Fruit fly (Drosophila melanogaster) whole organism, adult: ENCODE results near the gene CG3071.

Experiments
- CG11617 ChIP-seq: fragments of 200-800 bp; sonication (Bioruptor generic); optimal IDR thresholded peaks from 2 replicates; lab custom pipeline; 2017; ENCODE audit warnings: mild to moderate bottlenecking, missing biosample characterization, missing genetic modification reagents, missing genetic modification characterization
- CG12768 ChIP-seq: fragments of 200-800 bp; sonication (Bioruptor generic); optimal IDR thresholded peaks from 2 replicates; lab custom pipeline; 2017; ENCODE audit warnings: missing biosample characterization, missing genetic modification characterization, mild to moderate bottlenecking, moderate library complexity, missing genetic modification reagents
- CG1620 ChIP-seq: fragments of 200-800 bp; sonication (Bioruptor generic); optimal IDR thresholded peaks from 2 replicates; lab custom pipeline; 2016; ENCODE audit warnings: missing biosample characterization, missing genetic modification characterization
- CG33017 ChIP-seq: fragments of 200-800 bp; sonication (Bioruptor generic); optimal IDR thresholded peaks from 2 replicates; lab custom pipeline; 2018; ENCODE audit warnings: missing biosample characterization, mild to moderate bottlenecking, missing genetic modification characterization, moderate library complexity
- CG7045 ChIP-seq: fragments of 200-800 bp; sonication (Bioruptor generic); optimal IDR thresholded peaks from 2 replicates; lab custom pipeline; 2017; ENCODE audit warnings: missing biosample characterization, mild to moderate bottlenecking, missing genetic modification characterization
- CG7101 ChIP-seq: fragments of 200-800 bp; sonication (Bioruptor generic); optimal IDR thresholded peaks from 2 replicates; lab custom pipeline; 2018; ENCODE audit warnings: missing biosample characterization, mild to moderate bottlenecking, missing genetic modification characterization, moderate library complexity
- Hr96 ChIP-seq: fragments of 200-800 bp; sonication (Bioruptor generic); optimal IDR thresholded peaks from 2 replicates; lab custom pipeline; 2016; ENCODE audit warnings: missing biosample characterization, missing genetic modification characterization
- bab1 ChIP-seq: fragments of 200-800 bp; sonication (Bioruptor generic); optimal IDR thresholded peaks from 3 replicates; lab custom pipeline; 2019; ENCODE audit warnings: missing biosample characterization, mild to moderate bottlenecking, missing genetic modification characterization, moderate library complexity
- kay ChIP-seq: fragments of 200-800 bp; sonication (Bioruptor generic); peaks from one replicate; lab custom pipeline; 2016; ENCODE audit warnings: missing biosample characterization, missing genetic modification characterization, borderline replicate concordance
- toe ChIP-seq: fragments of 200-800 bp; sonication (Bioruptor generic); optimal IDR thresholded peaks from 2 replicates; lab custom pipeline; 2016; ENCODE audit warnings: missing biosample characterization, missing genetic modification characterization

DNA sequence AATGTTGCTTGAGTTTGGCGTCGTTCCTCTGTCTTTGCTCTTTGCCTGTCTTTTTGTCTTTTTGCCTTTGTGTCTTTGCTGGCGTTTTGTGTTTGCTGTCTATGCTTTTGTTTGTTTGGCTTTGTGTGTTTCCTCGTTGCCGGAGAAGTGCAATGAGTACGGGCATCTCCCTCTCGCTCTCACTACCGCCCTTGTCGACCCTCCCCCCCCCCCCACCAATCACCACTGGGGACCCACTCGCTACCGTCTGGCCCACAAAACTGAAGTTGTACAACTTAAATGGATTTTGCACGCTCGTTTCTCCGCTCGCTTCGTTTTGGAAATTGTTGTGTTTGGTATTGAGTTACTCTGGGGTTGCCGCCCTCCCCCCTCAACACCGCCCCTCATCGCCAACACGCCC is 44.1 kb downstream of the CG3071 start:
- TF ChIP-seq toe (GFP tag; lab: Kevin White, UChicago): no peak
- TF ChIP-seq Hr96 (GFP tag; lab: Kevin White, UChicago): no peak
- no peak for TF ChIP-seq CG1620
- TF ChIP-seq CG33017 (tag; lab: Kevin White, UChicago): no peak
- TF ChIP-seq CG7101 (tag; lab: Kevin White, UChicago): no peak
- TF ChIP-seq CG12768 (GFP tag; lab: Kevin White, UChicago): no peak
- no peak for TF ChIP-seq kay
- TF ChIP-seq CG11617: no peak
- TF ChIP-seq CG7045 (GFP tag; lab: Kevin White, UChicago): no peak
- no peak for TF ChIP-seq bab1 (GFP tag; lab: Kevin White, UChicago)
